Worm (Caenorhabditis elegans) whole organism, L1 larva: ENCODE measurements around the gene F12A10.1.

ENCODE experiments used
- F16B12.6 ChIP-seq: fragments of 150-350 bp; optimal IDR thresholded peaks from 2 replicates; lab custom pipeline; 2014; ENCODE audit warnings: missing biosample characterization, missing genetic modification characterization
- aha-1 ChIP-seq: fragments of 150-350 bp; optimal IDR thresholded peaks from 2 replicates; lab custom pipeline; 2014; ENCODE audit warnings: missing biosample characterization, missing genetic modification characterization
- aly-2 ChIP-seq: fragments of 150-350 bp; optimal IDR thresholded peaks from 2 replicates; lab custom pipeline; 2014; ENCODE audit warnings: missing biosample characterization, missing genetic modification characterization
- blmp-1 ChIP-seq: fragments of 150-350 bp; optimal IDR thresholded peaks from 2 replicates; lab custom pipeline; 2014; ENCODE audit warnings: missing biosample characterization, missing genetic modification characterization
- ces-1 ChIP-seq: fragments of 150-350 bp; optimal IDR thresholded peaks from 2 replicates; lab custom pipeline; 2014; ENCODE audit warnings: missing biosample characterization, missing genetic modification reagents, missing genetic modification characterization
- efl-1 ChIP-seq, 4 experiments: fragments of 150-350 bp; optimal IDR thresholded peaks in 3 of 4; peaks in 1 of 4; 1 replicate in 1 of 4; 2 replicates in 3 of 4; lab custom pipeline; 2014; ENCODE audit warnings: missing biosample characterization in 2 of 4, missing genetic modification characterization in 2 of 4, missing genetic modification reagents in 2 of 4
- egl-13 ChIP-seq: sonication (generic microtip); optimal IDR thresholded peaks from 2 replicates; lab custom pipeline; 2016; ENCODE audit warnings: missing genotype, missing genetic modification reagents, missing genetic modification characterization, missing compliant biosample characterization
- elt-2 ChIP-seq: sonication (generic microtip); optimal IDR thresholded peaks from 2 replicates; lab custom pipeline; 2016; ENCODE audit warnings: missing genetic modification characterization, mild to moderate bottlenecking, inconsistent platforms, missing compliant biosample characterization, missing genetic modification reagents
- fkh-10 ChIP-seq: sonication (generic microtip); optimal IDR thresholded peaks from 2 replicates; lab custom pipeline; 2017; ENCODE audit warnings: missing biosample characterization, missing genetic modification reagents, missing genetic modification characterization
- fkh-4 ChIP-seq: sonication (generic microtip); optimal IDR thresholded peaks from 2 replicates; lab custom pipeline; 2016; ENCODE audit warnings: missing compliant biosample characterization, missing genetic modification characterization, borderline replicate concordance
- fos-1 ChIP-seq: fragments of 150-350 bp; optimal IDR thresholded peaks from 2 replicates; lab custom pipeline; 2014; ENCODE audit warnings: missing biosample characterization, missing genetic modification characterization
- hpl-2 ChIP-seq: fragments of 150-350 bp; optimal IDR thresholded peaks from 2 replicates; lab custom pipeline; 2014; ENCODE audit warnings: missing biosample characterization, missing genetic modification reagents, missing genetic modification characterization
- jun-1 ChIP-seq: fragments of 150-350 bp; optimal IDR thresholded peaks from 2 replicates; lab custom pipeline; 2014; ENCODE audit warnings: missing biosample characterization, missing genetic modification reagents, missing genetic modification characterization
- lin-35 ChIP-seq, 2 experiments: fragments of 150-350 bp; optimal IDR thresholded peaks; 2 replicates each; lab custom pipeline; 2014; ENCODE audit warnings: missing biosample characterization in 2 of 2, missing genetic modification characterization in 2 of 2, missing genetic modification reagents in 2 of 2
- lin-39 ChIP-seq: fragments of 150-350 bp; optimal IDR thresholded peaks from 2 replicates; lab custom pipeline; 2014; ENCODE audit warnings: missing biosample characterization, missing genetic modification reagents, missing genetic modification characterization
- mdl-1 ChIP-seq, 2 experiments: fragments of 150-350 bp; optimal IDR thresholded peaks; 2 replicates each; lab custom pipeline; 2014 to 2017; ENCODE audit warnings: missing biosample characterization in 2 of 2, missing genetic modification characterization in 2 of 2, inconsistent platforms in 1 of 2
- mef-2 ChIP-seq: fragments of 150-350 bp; optimal IDR thresholded peaks from 2 replicates; lab custom pipeline; 2014; ENCODE audit warnings: missing biosample characterization, missing genetic modification characterization
- nhr-20 ChIP-seq: sonication (generic microtip); optimal IDR thresholded peaks from 2 replicates; lab custom pipeline; 2016; ENCODE audit warnings: mild to moderate bottlenecking, missing genetic modification characterization, missing compliant biosample characterization
- nhr-76 ChIP-seq: sonication (generic microtip); optimal IDR thresholded peaks from 2 replicates; lab custom pipeline; 2017; ENCODE audit warnings: missing biosample characterization, missing genetic modification characterization
- nhr-85 ChIP-seq: sonication (generic microtip); peaks from one replicate; lab custom pipeline; 2016; ENCODE audit warnings: missing genetic modification characterization, inconsistent platforms, missing compliant biosample characterization
- pag-3 ChIP-seq: sonication (generic microtip); optimal IDR thresholded peaks from 2 replicates; lab custom pipeline; 2017; ENCODE audit warnings: missing genetic modification characterization, mild to moderate bottlenecking, missing compliant biosample characterization, antibody characterized with exemption, borderline replicate concordance; ENCODE audit not compliant: insufficient read depth
- rnt-1 ChIP-seq: sonication (generic microtip); optimal IDR thresholded peaks from 2 replicates; lab custom pipeline; 2016; ENCODE audit warnings: mild to moderate bottlenecking, missing genetic modification characterization, moderate library complexity, missing compliant biosample characterization
- snpc-4 ChIP-seq: fragments of 150-350 bp; optimal IDR thresholded peaks from 2 replicates; lab custom pipeline; 2014; ENCODE audit warnings: missing biosample characterization, missing genetic modification characterization
- snu-23 ChIP-seq: sonication (generic microtip); optimal IDR thresholded peaks from 2 replicates; lab custom pipeline; 2016; ENCODE audit warnings: missing genetic modification characterization, missing compliant biosample characterization
- sptf-1 ChIP-seq: fragments of 150-350 bp; optimal IDR thresholded peaks from 2 replicates; lab custom pipeline; 2014; ENCODE audit warnings: missing biosample characterization, missing genetic modification characterization
- tlp-1 ChIP-seq: fragments of 150-350 bp; optimal IDR thresholded peaks from 2 replicates; lab custom pipeline; 2014; ENCODE audit warnings: missing biosample characterization, missing genetic modification characterization
- unc-130 ChIP-seq: fragments of 150-350 bp; optimal IDR thresholded peaks from 2 replicates; lab custom pipeline; 2017; ENCODE audit warnings: missing biosample characterization, missing genetic modification characterization, inconsistent platforms
- unc-30 ChIP-seq: sonication (generic microtip); optimal IDR thresholded peaks from 2 replicates; lab custom pipeline; 2017; ENCODE audit warnings: missing biosample characterization, missing genetic modification characterization
- unc-62 ChIP-seq: fragments of 150-350 bp; optimal IDR thresholded peaks from 2 replicates; lab custom pipeline; 2014; ENCODE audit warnings: missing biosample characterization, missing genetic modification reagents, missing genetic modification characterization
- unc-86 ChIP-seq: sonication (generic microtip); optimal IDR thresholded peaks from 2 replicates; lab custom pipeline; 2016; ENCODE audit warnings: missing genetic modification characterization, missing compliant biosample characterization
- xbp-1 ChIP-seq: sonication (generic microtip); optimal IDR thresholded peaks from 2 replicates; lab custom pipeline; 2016; ENCODE audit warnings: missing genetic modification characterization, missing compliant biosample characterization
- zip-4 ChIP-seq: fragments of 200-800 bp; sonication (Bioruptor generic); optimal IDR thresholded peaks from 2 replicates; lab custom pipeline; 2018; ENCODE audit warnings: mild to moderate bottlenecking, missing genetic modification characterization, moderate library complexity, missing compliant biosample characterization
- ztf-11 ChIP-seq, 2 experiments: sonication (generic microtip); optimal IDR thresholded peaks; 2 replicates each; lab custom pipeline; 2016 to 2017; ENCODE audit warnings: missing genetic modification characterization in 2 of 2, missing biosample characterization in 1 of 2, missing compliant biosample characterization in 1 of 2

The F12A10.1 gene

ce11 chrII:5514846-5515245, 18.5 kb downstream of the F12A10.1 start, which contains the start of gene sahd-1:
TSS of gene sahd-1 (minus strand) at chrII:5514945.
- TF ChIP-seq elt-2 (tag; lab: Kevin White, UChicago) (peak; percentile 53), blmp-1 (no peak), nhr-85 (tag; lab: Kevin White, UChicago) (no peak)

- TF ChIP-seq elt-2 (tag; lab: Kevin White, UChicago) = peak; percentile 34
- TF ChIP-seq efl-1 (optimal IDR thresholded peaks at IDR 0.05; lab: Kevin White, UChicago) = no peak
- peak in 1 of 2 experiments; percentile 47 for TF ChIP-seq efl-1 (GFP tag; optimal IDR thresholded peaks at IDR 0.05 in 1 of 2; lab: Kevin White, UChicago)
- TF ChIP-seq unc-30 (tag; lab: Kevin White, UChicago) = no peak
- no peak for TF ChIP-seq tlp-1 (tag; lab: Kevin White, UChicago)
Observed at ce11 chrII:5515542-5515941, 19.2 kb downstream of the F12A10.1 start, which contains the start of gene ZK177.3. TSS of gene ZK177.3 (plus strand) at chrII:5515842.

ce11 chrII:5517643-5518042, 21.3 kb downstream of the F12A10.1 start, which contains the start of gene ZK177.9:
TSS of gene ZK177.9 (minus strand) at chrII:5517743.
- TF ChIP-seq F16B12.6 (tag; lab: Kevin White, UChicago) (no peak), efl-1 (optimal IDR thresholded peaks at IDR 0.05; lab: Kevin White, UChicago) (no peak), efl-1 (GFP tag; optimal IDR thresholded peaks at IDR 0.05 in 1 of 2; lab: Kevin White, UChicago) (no peak), lin-35 (GFP tag; optimal IDR thresholded peaks at IDR 0.05; lab: Kevin White, UChicago) (no peak), snu-23 (GFP tag; lab: Kevin White, UChicago) (no peak), nhr-20 (tag; lab: Kevin White, UChicago) (no peak), lin-39 (tag; lab: Kevin White, UChicago) (no peak), ztf-11 (tag; optimal IDR thresholded peaks at IDR 0.05; lab: Kevin White, UChicago) (no peak), xbp-1 (tag; lab: Kevin White, UChicago) (no peak), ces-1 (GFP tag; lab: Kevin White, UChicago) (no peak), aha-1 (tag; lab: Kevin White, UChicago) (no peak), tlp-1 (tag; lab: Kevin White, UChicago) (no peak), unc-130 (tag; lab: Kevin White, UChicago) (no peak)

- TF ChIP-seq mdl-1 (tag; optimal IDR thresholded peaks at IDR 0.05; lab: Kevin White, UChicago) (no peak), hpl-2 (GFP tag; lab: Kevin White, UChicago) (no peak), jun-1 (tag; lab: Kevin White, UChicago) (no peak), fos-1 (tag; lab: Kevin White, UChicago) (no peak), egl-13 (tag; lab: Kevin White, UChicago) (no peak), unc-86 (tag; lab: Kevin White, UChicago) (no peak), nhr-76 (tag; lab: Kevin White, UChicago) (no peak), fkh-10 (GFP tag; lab: Kevin White, UChicago) (no peak), sptf-1 (tag; lab: Kevin White, UChicago) (no peak)
Observed at ce11 chrII:5518055-5518454, 21.7 kb downstream of the F12A10.1 start.

- TF ChIP-seq zip-4 (GFP tag; lab: Kevin White, UChicago) (no peak), mef-2 (tag; lab: Kevin White, UChicago) (no peak), snpc-4 (tag; lab: Kevin White, UChicago) (no peak), rnt-1 (tag; lab: Kevin White, UChicago) (no peak)
Observed at ce11 chrII:5518910-5519309, 22.6 kb downstream of the F12A10.1 start, which contains the start of gene ZK177.2. TSS of gene ZK177.2 (plus strand) at chrII:5519210.

- TF ChIP-seq fkh-10 (GFP tag; lab: Kevin White, UChicago) = no peak
- TF ChIP-seq pag-3 (tag; lab: Kevin White, UChicago) = no peak
- no peak for TF ChIP-seq F16B12.6 (tag; lab: Kevin White, UChicago)
- no peak for TF ChIP-seq aly-2 (tag; lab: Kevin White, UChicago)
- no peak for TF ChIP-seq jun-1 (tag; lab: Kevin White, UChicago)
- TF ChIP-seq blmp-1 = no peak
- no peak for TF ChIP-seq unc-62 (GFP tag; lab: Kevin White, UChicago)
- no peak for TF ChIP-seq fkh-4 (tag; lab: Kevin White, UChicago)
Observed at ce11 chrII:5521411-5521810, 25.1 kb downstream of the F12A10.1 start, which contains the start of gene ZK177.12. TSS of gene ZK177.12 (plus strand) at chrII:5521711.
